Fruit fly (Drosophila melanogaster) whole organism, embryonic: ENCODE data around the gene Spn75F.

Experiments used
- Antp ChIP-seq: fragments of 200-800 bp; sonication (Bioruptor generic); optimal IDR thresholded peaks from 3 replicates; lab custom pipeline; 2016; ENCODE audit warnings: missing biosample characterization, missing genetic modification characterization
- CG11695 ChIP-seq: fragments of 200-800 bp; sonication (Bioruptor generic); IDR thresholded peaks from 3 replicates; pipeline ENCODE4 v1.3.6; 2022; ENCODE audit warnings: missing biosample characterization, missing genetic modification characterization
- CG11696 ChIP-seq: fragments of 200-800 bp; sonication (Bioruptor generic); IDR thresholded peaks from 2 replicates; pipeline ENCODE4 v1.3.6; 2022; ENCODE audit warnings: missing biosample characterization, missing genetic modification characterization
- CG12219 ChIP-seq: fragments of 200-800 bp; sonication (Bioruptor generic); optimal IDR thresholded peaks from 3 replicates; lab custom pipeline; 2018; ENCODE audit warnings: missing biosample characterization, mild to moderate bottlenecking, missing genetic modification characterization
- CG13287 ChIP-seq: fragments of 200-800 bp; sonication (Bioruptor generic); IDR thresholded peaks from 2 replicates; pipeline ENCODE4 v1.3.6; 2022; ENCODE audit warnings: missing biosample characterization, missing genetic modification characterization; ENCODE audit not compliant: partially characterized antibody
- CG14965 ChIP-seq: fragments of 200-800 bp; sonication (Bioruptor generic); optimal IDR thresholded peaks from 2 replicates; lab custom pipeline; 2016; ENCODE audit warnings: missing biosample characterization, missing genetic modification characterization, borderline replicate concordance
- CG1602 ChIP-seq: fragments of 200-800 bp; sonication (Bioruptor generic); optimal IDR thresholded peaks from 3 replicates; lab custom pipeline; 2016; ENCODE audit warnings: missing biosample characterization, missing genetic modification characterization
- CG18476 ChIP-seq: fragments of 200-800 bp; sonication (Bioruptor generic); optimal IDR thresholded peaks from 2 replicates; lab custom pipeline; 2016; ENCODE audit warnings: missing biosample characterization, mild to moderate bottlenecking, missing genetic modification characterization
- CG18599 ChIP-seq: fragments of 200-800 bp; sonication (Bioruptor generic); optimal IDR thresholded peaks from 3 replicates; lab custom pipeline; 2017; ENCODE audit warnings: missing biosample characterization, missing genetic modification characterization, mild to moderate bottlenecking, moderate library complexity, missing genetic modification reagents
- CG18764 ChIP-seq: fragments of 200-800 bp; sonication (Bioruptor generic); optimal IDR thresholded peaks from 3 replicates; lab custom pipeline; 2016; ENCODE audit warnings: missing biosample characterization, missing genetic modification characterization
- CG2120 ChIP-seq: fragments of 200-800 bp; sonication (Bioruptor generic); optimal IDR thresholded peaks from 3 replicates; lab custom pipeline; 2016; ENCODE audit warnings: missing biosample characterization, missing genetic modification characterization
- CG31388 ChIP-seq: fragments of 200-800 bp; sonication (Bioruptor generic); optimal IDR thresholded peaks from 2 replicates; lab custom pipeline; 2016; ENCODE audit warnings: missing biosample characterization, missing genetic modification characterization
- CG32532 ChIP-seq: fragments of 200-800 bp; sonication (Bioruptor generic); IDR thresholded peaks from 2 replicates; pipeline ENCODE4 v1.3.6; 2022; ENCODE audit warnings: missing biosample characterization, missing genetic modification characterization
- CG4404 ChIP-seq: fragments of 200-800 bp; sonication (Bioruptor generic); IDR thresholded peaks from 2 replicates; pipeline ENCODE4 v1.3.6; 2022; ENCODE audit warnings: missing biosample characterization, missing genetic modification characterization
- CG4820 ChIP-seq: fragments of 200-800 bp; sonication (Bioruptor generic); optimal IDR thresholded peaks from 3 replicates; lab custom pipeline; 2016; ENCODE audit warnings: missing biosample characterization, missing genetic modification characterization
- CG6175 ChIP-seq: fragments of 200-800 bp; sonication (Bioruptor generic); IDR thresholded peaks from 3 replicates; pipeline ENCODE4 v1.3.6; 2022; ENCODE audit warnings: missing biosample characterization, missing genetic modification characterization
- CG7271 ChIP-seq: fragments of 200-800 bp; sonication (Bioruptor generic); optimal IDR thresholded peaks from 2 replicates; lab custom pipeline; 2018; ENCODE audit warnings: missing biosample characterization, mild to moderate bottlenecking, missing genetic modification characterization, moderate library complexity
- CG8765 ChIP-seq: fragments of 200-800 bp; sonication (Bioruptor generic); IDR thresholded peaks from 2 replicates; pipeline ENCODE4 v1.3.6; 2022; ENCODE audit warnings: missing biosample characterization, missing genetic modification characterization
- CG9609 ChIP-seq: fragments of 200-800 bp; sonication (Bioruptor generic); optimal IDR thresholded peaks from 3 replicates; lab custom pipeline; 2016; ENCODE audit warnings: missing biosample characterization, missing genetic modification characterization
- CG9727 ChIP-seq: fragments of 200-800 bp; sonication (Bioruptor generic); optimal IDR thresholded peaks from 3 replicates; lab custom pipeline; 2017; ENCODE audit warnings: missing biosample characterization, mild to moderate bottlenecking, missing genetic modification characterization
- HLH3B ChIP-seq: fragments of 200-800 bp; sonication (Bioruptor generic); IDR thresholded peaks from 2 replicates; pipeline ENCODE4 v1.3.6; 2022; ENCODE audit warnings: missing biosample characterization, missing genetic modification characterization
- Hmr ChIP-seq: fragments of 200-800 bp; sonication (Bioruptor generic); optimal IDR thresholded peaks from 3 replicates; lab custom pipeline; 2017; ENCODE audit warnings: mild to moderate bottlenecking, missing biosample characterization, missing genetic modification reagents, missing genetic modification characterization
- Hr39 ChIP-seq: fragments of >200 bp; optimal IDR thresholded peaks from 2 replicates; lab custom pipeline; 2017
- Hr51 ChIP-seq, 2 experiments: fragments of 200-800 bp; sonication (Bioruptor generic); optimal IDR thresholded peaks; 2 replicates in 1 of 2; 3 replicates in 1 of 2; lab custom pipeline; 2016 to 2018; ENCODE audit warnings: missing biosample characterization in 2 of 2, missing genetic modification characterization in 2 of 2, mild to moderate bottlenecking in 1 of 2, moderate library complexity in 1 of 2
- Mad ChIP-seq: fragments of 200-800 bp; sonication (Bioruptor generic); optimal IDR thresholded peaks from 2 replicates; lab custom pipeline; 2016; ENCODE audit warnings: missing biosample characterization, missing genetic modification characterization
- Mes4 ChIP-seq: fragments of 200-800 bp; sonication (Bioruptor generic); optimal IDR thresholded peaks from 2 replicates; lab custom pipeline; 2016; ENCODE audit warnings: missing biosample characterization, missing genetic modification characterization
- Nf-YA ChIP-seq: fragments of 200-800 bp; sonication (Bioruptor generic); IDR thresholded peaks from 2 replicates; pipeline ENCODE4 v1.3.6; 2022; ENCODE audit warnings: missing biosample characterization, missing genetic modification characterization
- Nf-YB ChIP-seq: fragments of 200-800 bp; sonication (Bioruptor generic); optimal IDR thresholded peaks from 3 replicates; lab custom pipeline; 2019; ENCODE audit warnings: missing biosample characterization, mild to moderate bottlenecking, missing genetic modification characterization, moderate library complexity
- Nf-YC ChIP-seq: fragments of 200-800 bp; optimal IDR thresholded peaks from 3 replicates; lab custom pipeline; 2019; ENCODE audit warnings: missing biosample characterization, mild to moderate bottlenecking, missing genetic modification characterization, moderate library complexity
- Oaz ChIP-seq: fragments of 200-800 bp; sonication (Bioruptor generic); IDR thresholded peaks from 2 replicates; pipeline ENCODE4 v1.3.6; 2022; ENCODE audit warnings: missing biosample characterization, missing genetic modification characterization
- Opbp ChIP-seq: fragments of 200-800 bp; sonication (Bioruptor generic); IDR thresholded peaks from 3 replicates; pipeline ENCODE4 v1.3.6; 2022; ENCODE audit warnings: missing biosample characterization, missing genetic modification characterization; ENCODE audit not compliant: partially characterized antibody
- PHDP ChIP-seq: fragments of 200-800 bp; sonication (Bioruptor generic); optimal IDR thresholded peaks from 3 replicates; lab custom pipeline; 2018; ENCODE audit warnings: missing biosample characterization, mild to moderate bottlenecking, missing genetic modification characterization, moderate library complexity
- Scr ChIP-seq: fragments of 200-800 bp; sonication (Bioruptor generic); IDR thresholded peaks from 2 replicates; pipeline ENCODE4 v1.3.6; 2022; ENCODE audit warnings: missing biosample characterization, missing genetic modification characterization; ENCODE audit not compliant: partially characterized antibody
- Sox100B ChIP-seq: fragments of 200-800 bp; sonication (Bioruptor generic); optimal IDR thresholded peaks from 3 replicates; lab custom pipeline; 2018; ENCODE audit warnings: missing biosample characterization, mild to moderate bottlenecking, missing genetic modification characterization
- Sry-δ ChIP-seq: fragments of 200-800 bp; sonication (Bioruptor generic); optimal IDR thresholded peaks from 2 replicates; lab custom pipeline; 2016; ENCODE audit warnings: missing biosample characterization, missing genetic modification characterization
- Xrp1 ChIP-seq: fragments of 200-800 bp; sonication (Bioruptor generic); IDR thresholded peaks from 2 replicates; pipeline ENCODE4 v1.3.6; 2022; ENCODE audit warnings: missing biosample characterization, missing genetic modification characterization
- ato ChIP-seq: fragments of 200-800 bp; sonication (Bioruptor generic); IDR thresholded peaks from 2 replicates; pipeline ENCODE4 v1.3.6; 2022; ENCODE audit warnings: missing biosample characterization, missing genetic modification characterization; ENCODE audit not compliant: partially characterized antibody
- bbx ChIP-seq: fragments of 200-800 bp; sonication (Bioruptor generic); IDR thresholded peaks from 2 replicates; pipeline ENCODE4 v1.3.6; 2022; ENCODE audit warnings: missing biosample characterization, missing genetic modification characterization; ENCODE audit not compliant: partially characterized antibody
- exex ChIP-seq: fragments of 200-800 bp; sonication (Bioruptor generic); optimal IDR thresholded peaks from 4 replicates; lab custom pipeline; 2018; ENCODE audit warnings: missing biosample characterization, mild to moderate bottlenecking, missing genetic modification characterization, moderate library complexity
- gcm2 ChIP-seq: fragments of 200-800 bp; sonication (Bioruptor generic); optimal IDR thresholded peaks from 2 replicates; lab custom pipeline; 2016; ENCODE audit warnings: missing biosample characterization, missing genetic modification characterization
- hbn ChIP-seq: fragments of 200-800 bp; sonication (Bioruptor generic); IDR thresholded peaks from 2 replicates; pipeline ENCODE4 v1.3.6; 2022; ENCODE audit warnings: missing biosample characterization, missing genetic modification characterization; ENCODE audit not compliant: partially characterized antibody
- hth ChIP-seq: fragments of >200 bp; optimal IDR thresholded peaks from 2 replicates; lab custom pipeline; 2017; ENCODE audit warnings: inconsistent platforms
- ind ChIP-seq: fragments of 200-800 bp; sonication (Bioruptor generic); optimal IDR thresholded peaks from 3 replicates; lab custom pipeline; 2016; ENCODE audit warnings: missing biosample characterization, missing genetic modification characterization
- lmd ChIP-seq: fragments of 200-800 bp; sonication (Bioruptor generic); IDR thresholded peaks from 2 replicates; pipeline ENCODE4 v1.3.6; 2022; ENCODE audit warnings: missing biosample characterization, missing genetic modification characterization
- nom ChIP-seq: fragments of 200-800 bp; sonication (Bioruptor generic); optimal IDR thresholded peaks from 2 replicates; lab custom pipeline; 2017; ENCODE audit warnings: missing biosample characterization, missing genetic modification characterization, mild to moderate bottlenecking, moderate library complexity, missing genetic modification reagents
- oc ChIP-seq: fragments of 200-800 bp; sonication (Bioruptor generic); optimal IDR thresholded peaks from 2 replicates; lab custom pipeline; 2018; ENCODE audit warnings: missing biosample characterization, mild to moderate bottlenecking, missing genetic modification characterization, moderate library complexity
- otp ChIP-seq: fragments of 200-800 bp; sonication (Bioruptor generic); IDR thresholded peaks from 3 replicates; pipeline ENCODE4, ENCODE4 v1.3.6; 2022; ENCODE audit warnings: missing biosample characterization, missing genetic modification characterization
- row ChIP-seq: fragments of 200-800 bp; sonication (Bioruptor generic); IDR thresholded peaks from 3 replicates; pipeline ENCODE4 v1.3.6; 2022; ENCODE audit warnings: missing biosample characterization, missing genetic modification characterization
- sima ChIP-seq: fragments of 200-800 bp; sonication (Bioruptor generic); optimal IDR thresholded peaks from 2 replicates; lab custom pipeline; 2016; ENCODE audit warnings: missing biosample characterization, missing genetic modification characterization
- stwl ChIP-seq: fragments of 200-800 bp; sonication (Bioruptor generic); optimal IDR thresholded peaks from 3 replicates; lab custom pipeline; 2018; ENCODE audit warnings: missing biosample characterization, mild to moderate bottlenecking, missing genetic modification characterization, moderate library complexity
- zfh2 ChIP-seq: fragments of 200-800 bp; sonication (Bioruptor generic); optimal IDR thresholded peaks from 2 replicates; lab custom pipeline; 2016; ENCODE audit warnings: missing biosample characterization, missing genetic modification characterization

Gene Spn75F

DNA sequence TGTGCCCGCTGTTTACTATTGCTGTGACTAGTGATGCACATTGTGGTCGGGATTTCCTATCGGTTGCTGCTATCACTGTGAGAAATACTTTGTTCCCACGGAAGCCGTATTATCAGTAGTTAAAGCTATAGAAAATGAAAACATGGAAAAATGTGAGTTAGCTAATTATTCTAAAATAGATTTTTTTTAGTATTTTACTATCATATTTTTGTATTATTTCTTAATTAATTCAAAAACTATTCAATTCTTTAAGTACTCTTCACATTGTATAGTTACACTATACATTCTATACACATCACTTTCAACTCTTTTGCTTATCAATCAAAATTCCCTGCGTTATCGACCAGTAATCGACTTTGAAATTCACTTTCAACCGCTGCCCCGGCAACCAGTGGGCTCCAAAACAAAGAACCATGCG, 31.8 kb downstream of the Spn75F start, which contains the start of the genes Naxd and CG14079 (continued):
- TF ChIP-seq CG9609 (peak; percentile 21), Xrp1 (GFP tag; lab: Robert Waterston, UW) (peak; percentile 74; the same call in 1 of the 2 replicates), Nf-YA (GFP tag; lab: Robert Waterston, UW) (no peak; the same call in 1 of the 2 replicates), bbx (GFP tag; lab: Robert Waterston, UW) (no peak), hth (lab: Kevin White, UChicago) (no peak), CG11696 (GFP tag; lab: Robert Waterston, UW) (no peak), CG6175 (GFP tag; lab: Robert Waterston, UW) (no peak), Scr (GFP tag; lab: Robert Waterston, UW) (0 out of 2 replicates have a peak, but pooled peaks have one; percentile 27), CG1602 (GFP tag; lab: Kevin White, UChicago) (peak; percentile 71), sima (GFP tag; lab: Kevin White, UChicago) (no peak), CG18476 (GFP tag; lab: Kevin White, UChicago) (no peak), stwl (tag; lab: Kevin White, UChicago) (peak; percentile 7), CG32532 (GFP tag; lab: Robert Waterston, UW) (no peak), Sox100B (GFP tag; lab: Kevin White, UChicago) (peak; percentile 38), CG9727 (GFP tag; lab: Kevin White, UChicago) (peak; percentile 62), CG13287 (GFP tag; lab: Robert Waterston, UW) (no peak), CG4404 (GFP tag; lab: Robert Waterston, UW) (0 out of 2 replicates have a peak, but pooled peaks have one; percentile 22), gcm2 (no peak), CG18764 (GFP tag; lab: Kevin White, UChicago) (peak; percentile 15), Hr51 (GFP tag; optimal IDR thresholded peaks at IDR 0.05; lab: Kevin White, UChicago) (peak in 1 of 2 experiments; percentile 71), Sry-δ (GFP tag; lab: Kevin White, UChicago) (peak; percentile 63), exex (no peak), CG7271 (tag; lab: Kevin White, UChicago) (no peak), Nf-YC (tag; lab: Kevin White, UChicago) (no peak), Antp (GFP tag; lab: Kevin White, UChicago) (peak; percentile 41), CG8765 (GFP tag; lab: Robert Waterston, UW) (peak; percentile 11; the same call in 1 of the 2 replicates), CG18599 (GFP tag; lab: Kevin White, UChicago) (no peak), Mes4 (GFP tag; lab: Kevin White, UChicago) (no peak), oc (tag; lab: Kevin White, UChicago) (peak; percentile 29), zfh2 (peak; percentile 42), ind (GFP tag; lab: Kevin White, UChicago) (peak; percentile 55), CG4820 (GFP tag; lab: Kevin White, UChicago) (peak; percentile 48), ato (no peak), HLH3B (GFP tag; lab: Robert Waterston, UW) (peak; percentile 52; the same call in 1 of the 2 replicates), row (GFP tag; lab: Robert Waterston, UW) (peak; percentile 92), CG31388 (GFP tag; lab: Kevin White, UChicago) (no peak), lmd (GFP tag; lab: Robert Waterston, UW) (peak; percentile 59), Mad (GFP tag; lab: Kevin White, UChicago) (peak; percentile 7), CG14965 (GFP tag; lab: Kevin White, UChicago) (no peak), Opbp (GFP tag; lab: Robert Waterston, UW) (no peak), CG12219 (no peak), CG2120 (GFP tag; lab: Kevin White, UChicago) (peak; percentile 73), Hr39 (lab: Kevin White, UChicago) (no peak), nom (GFP tag; lab: Kevin White, UChicago) (peak; percentile 61), Hmr (GFP tag; lab: Kevin White, UChicago) (peak; percentile 68), PHDP (peak; percentile 75), hbn (GFP tag; lab: Robert Waterston, UW) (no peak), Nf-YB (GFP tag; lab: Kevin White, UChicago) (peak; percentile 47), otp (GFP tag; lab: Robert Waterston, UW) (no peak), CG11695 (peak; percentile 49; the same call in 1 of the 3 replicates), Oaz (GFP tag; lab: Robert Waterston, UW) (peak; percentile 60)
